Worm (Caenorhabditis elegans): Measurements from ENCODE around the gene Y116A8B.4.

- TF ChIP-seq B0310.2 (tag; optimal IDR thresholded peaks at IDR 0.05) (no peak), flt-1 (GFP tag; IDR thresholded peaks at IDR 0.05) (no peak), hmbx-1 (tag; optimal IDR thresholded peaks at IDR 0.05) (no peak), ama-1 (optimal IDR thresholded peaks at IDR 0.05) (no peak), tbx-11 (GFP tag; IDR thresholded peaks at IDR 0.05) (no peak), F13C5.2 (tag; optimal IDR thresholded peaks at IDR 0.05) (no peak), aly-1 (tag; optimal IDR thresholded peaks at IDR 0.05) (no peak), hmg-4 (GFP tag; optimal IDR thresholded peaks at IDR 0.05) (no peak), scrt-1 (GFP tag; IDR thresholded peaks at IDR 0.05) (no peak), ets-7 (tag; optimal IDR thresholded peaks at IDR 0.05) (no peak)
Observed at ce11 chrIV:17199706-17200105, 23.9 kb upstream of the Y116A8B.4 start.
